Worm (Caenorhabditis elegans): ENCODE results near the gene cyp-25A4.

DNA sequence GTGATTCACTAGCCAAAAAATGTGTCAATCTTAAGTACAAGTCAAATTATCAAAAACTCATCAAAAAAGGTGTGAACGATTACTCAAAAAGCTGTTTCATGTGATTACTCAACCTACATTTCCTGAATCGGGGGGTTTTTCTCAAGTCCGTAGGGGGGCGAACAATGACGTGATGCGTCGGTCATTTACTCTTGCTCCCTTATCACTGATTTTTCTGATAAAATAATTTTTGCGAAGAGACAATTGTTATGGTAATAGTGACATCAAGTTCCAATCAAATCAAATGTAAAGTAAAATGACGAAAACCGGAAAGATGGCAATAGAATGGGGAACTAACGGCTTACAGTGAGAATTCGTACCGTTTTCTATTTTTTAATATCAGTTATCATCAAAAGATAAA, 42.1 kb upstream of the cyp-25A4 start:
- TF ChIP-seq lin-11 (tag; optimal IDR thresholded peaks at IDR 0.05) (no peak), hlh-30 (tag; optimal IDR thresholded peaks at IDR 0.05; ENCODE audit: insufficient read depth) (no peak), F13H6.1 (tag; optimal IDR thresholded peaks at IDR 0.05) (no peak), nfya-1 (tag; optimal IDR thresholded peaks at IDR 0.05) (no peak), ets-4 (tag; optimal IDR thresholded peaks at IDR 0.05) (no peak), zip-5 (tag; optimal IDR thresholded peaks at IDR 0.05) (no peak), pha-4 (tag; optimal IDR thresholded peaks at IDR 0.05) (no peak), rnt-1 (tag; optimal IDR thresholded peaks at IDR 0.05) (no peak), nhr-11 (tag; optimal IDR thresholded peaks at IDR 0.05) (no peak), ttx-3 (tag; optimal IDR thresholded peaks at IDR 0.05) (no peak), ref-2 (tag; optimal IDR thresholded peaks at IDR 0.05) (no peak)

All from whole organism, late embryonic.